Worm (Caenorhabditis elegans) whole organism, young adult: ENCODE measurements around the gene ssq-2.

Experiments
- B0019.2 ChIP-seq: fragments of 200-800 bp; sonication (Bioruptor generic); conservative IDR thresholded peaks from 2 replicates; pipeline ENCODE4 v1.3.6; 2022; ENCODE audit warnings: missing genetic modification reagents, missing genetic modification characterization, missing compliant biosample characterization
- B0261.1 ChIP-seq: sonication (generic microtip); optimal IDR thresholded peaks from 2 replicates; lab custom pipeline; 2016; ENCODE audit warnings: mild to moderate bottlenecking, missing genetic modification characterization, moderate library complexity, missing compliant biosample characterization
- F39B2.1 ChIP-seq: fragments of 200-800 bp; sonication (Bioruptor generic); IDR thresholded peaks from 2 replicates; pipeline ENCODE4 v1.3.6; 2022; ENCODE audit warnings: missing genetic modification reagents, missing genetic modification characterization, missing compliant biosample characterization
- F52B5.7 ChIP-seq: sonication (generic microtip); optimal IDR thresholded peaks from 2 replicates; lab custom pipeline; 2016; ENCODE audit warnings: mild to moderate bottlenecking, missing genetic modification characterization, missing compliant biosample characterization
- akir-1 ChIP-seq: fragments of 200-800 bp; sonication (Bioruptor generic); optimal IDR thresholded peaks from 2 replicates; lab custom pipeline; 2018; ENCODE audit warnings: mild to moderate bottlenecking, missing genetic modification characterization, moderate library complexity, missing compliant biosample characterization
- aptf-2 ChIP-seq: fragments of 200-800 bp; sonication (Bioruptor generic); conservative IDR thresholded peaks from 2 replicates; pipeline ENCODE4 v1.3.6; 2022; ENCODE audit warnings: missing genetic modification reagents, missing genetic modification characterization, missing compliant biosample characterization
- aptf-3 ChIP-seq: fragments of 200-800 bp; sonication (Bioruptor generic); IDR thresholded peaks from 2 replicates; pipeline ENCODE4 v1.3.6; 2022; ENCODE audit warnings: missing genetic modification characterization, missing compliant biosample characterization
- attf-3 ChIP-seq: fragments of 200-800 bp; sonication (Bioruptor generic); conservative IDR thresholded peaks from 2 replicates; pipeline ENCODE4 v1.3.6; 2022; ENCODE audit warnings: missing genetic modification reagents, missing genetic modification characterization, missing compliant biosample characterization
- attf-6 ChIP-seq: fragments of 200-800 bp; sonication (Bioruptor generic); IDR thresholded peaks from 2 replicates; pipeline ENCODE4 v1.3.6; 2022; ENCODE audit warnings: missing genetic modification reagents, missing genetic modification characterization, missing compliant biosample characterization
- bed-1 ChIP-seq: fragments of 200-800 bp; sonication (Bioruptor generic); IDR thresholded peaks from 2 replicates; pipeline ENCODE4 v1.3.6; 2022; ENCODE audit warnings: missing genetic modification reagents, missing genetic modification characterization, missing compliant biosample characterization
- ceh-40 ChIP-seq: fragments of 200-800 bp; sonication (Bioruptor generic); IDR thresholded peaks from 2 replicates; pipeline ENCODE4 v1.3.6; 2022; ENCODE audit warnings: missing genetic modification characterization, missing compliant biosample characterization
- dpff-1 ChIP-seq: sonication (generic microtip); optimal IDR thresholded peaks from 2 replicates; lab custom pipeline; 2017; ENCODE audit warnings: mild to moderate bottlenecking, missing genetic modification characterization, missing compliant biosample characterization
- dpl-1 ChIP-seq: fragments of 150-350 bp; optimal IDR thresholded peaks from 2 replicates; lab custom pipeline; 2014; ENCODE audit warnings: missing biosample characterization, missing genetic modification reagents, missing genetic modification characterization
- egl-18 ChIP-seq: fragments of 200-800 bp; sonication (Bioruptor generic); IDR thresholded peaks from 2 replicates; pipeline ENCODE4 v1.3.6; 2022; ENCODE audit warnings: missing genetic modification reagents, missing genetic modification characterization, missing compliant biosample characterization
- egrh-3 ChIP-seq: fragments of 200-800 bp; sonication (Bioruptor generic); IDR thresholded peaks from 2 replicates; pipeline ENCODE4 v1.3.6; 2022; ENCODE audit warnings: missing genetic modification reagents, missing genetic modification characterization, missing compliant biosample characterization
- gei-17 ChIP-seq: fragments of 200-800 bp; sonication (Bioruptor generic); optimal IDR thresholded peaks from 2 replicates; lab custom pipeline; 2018; ENCODE audit warnings: mild to moderate bottlenecking, missing genetic modification characterization, missing compliant biosample characterization
- hrde-1 ChIP-seq: sonication (generic microtip); optimal IDR thresholded peaks from 2 replicates; lab custom pipeline; 2016; ENCODE audit warnings: missing genetic modification characterization, mild to moderate bottlenecking, missing compliant biosample characterization, moderate library complexity, missing genotype, missing genetic modification reagents, borderline replicate concordance
- let-607 ChIP-seq, 2 experiments: fragments of 200-800 bp in 1 of 2; sonication (Bioruptor generic) in 1 of 2; sonication (generic microtip) in 1 of 2; optimal IDR thresholded peaks; 2 replicates each; lab custom pipeline; 2016 to 2018; ENCODE audit warnings: mild to moderate bottlenecking in 2 of 2, missing compliant biosample characterization in 2 of 2, missing genetic modification characterization in 2 of 2, moderate library complexity in 2 of 2, missing genotype in 1 of 2
- lin-26 ChIP-seq: fragments of 200-800 bp; sonication (Bioruptor generic); IDR thresholded peaks from 2 replicates; pipeline ENCODE4 v1.3.6; 2022; ENCODE audit warnings: missing genetic modification reagents, missing genetic modification characterization, missing compliant biosample characterization
- lin-54 ChIP-seq: fragments of 200-800 bp; sonication (Bioruptor generic); optimal IDR thresholded peaks from 2 replicates; lab custom pipeline; 2018; ENCODE audit warnings: mild to moderate bottlenecking, missing genetic modification characterization, missing compliant biosample characterization
- lir-1 ChIP-seq: fragments of 200-800 bp; sonication (Bioruptor generic); conservative IDR thresholded peaks from 2 replicates; pipeline ENCODE4 v1.3.6; 2022; ENCODE audit warnings: missing genetic modification reagents, missing genetic modification characterization, missing compliant biosample characterization
- lsl-1 ChIP-seq: fragments of 200-800 bp; sonication (Bioruptor generic); optimal IDR thresholded peaks from 2 replicates; lab custom pipeline; 2018; ENCODE audit warnings: mild to moderate bottlenecking, missing genetic modification characterization, moderate library complexity, missing compliant biosample characterization
- lsy-27 ChIP-seq: sonication (generic microtip); optimal IDR thresholded peaks from 2 replicates; lab custom pipeline; 2017; ENCODE audit warnings: missing genetic modification characterization, mild to moderate bottlenecking, missing compliant biosample characterization, antibody characterized with exemption, missing genotype, borderline replicate concordance; ENCODE audit not compliant: insufficient read depth
- madf-3 ChIP-seq: fragments of 200-800 bp; sonication (Bioruptor generic); IDR thresholded peaks from 2 replicates; pipeline ENCODE4 v1.3.6; 2022; ENCODE audit warnings: missing genetic modification reagents, missing genetic modification characterization, missing compliant biosample characterization
- mcd-1 ChIP-seq: fragments of 200-800 bp; sonication (Bioruptor generic); IDR thresholded peaks from 2 replicates; pipeline ENCODE4 v1.3.6; 2022; ENCODE audit warnings: missing genetic modification reagents, missing genetic modification characterization, missing compliant biosample characterization
- repo-1 ChIP-seq: sonication (generic microtip); optimal IDR thresholded peaks from 2 replicates; lab custom pipeline; 2017; ENCODE audit warnings: mild to moderate bottlenecking, missing genetic modification characterization, missing compliant biosample characterization
- snpc-1.1 ChIP-seq: sonication (generic microtip); optimal IDR thresholded peaks from 2 replicates; lab custom pipeline; 2017; ENCODE audit warnings: missing genetic modification characterization, mild to moderate bottlenecking, missing compliant biosample characterization, antibody characterized with exemption, moderate library complexity, missing genotype, missing genetic modification reagents; ENCODE audit not compliant: insufficient read depth
- sptf-2 ChIP-seq: fragments of 200-800 bp; sonication (Bioruptor generic); optimal IDR thresholded peaks from 2 replicates; lab custom pipeline; 2018; ENCODE audit warnings: mild to moderate bottlenecking, missing genetic modification characterization, missing compliant biosample characterization
- tbx-9 ChIP-seq: sonication (generic microtip); optimal IDR thresholded peaks from 2 replicates; lab custom pipeline; 2016; ENCODE audit warnings: borderline replicate concordance, missing genetic modification characterization, inconsistent platforms, missing compliant biosample characterization
- unc-130 ChIP-seq: sonication (generic microtip); optimal IDR thresholded peaks from 2 replicates; lab custom pipeline; 2016; ENCODE audit warnings: missing genetic modification reagents, missing genetic modification characterization, missing compliant biosample characterization
- zfh-2 ChIP-seq: fragments of 200-800 bp; sonication (Bioruptor generic); conservative IDR thresholded peaks from 2 replicates; pipeline ENCODE4 v1.3.6; 2022; ENCODE audit warnings: missing genetic modification reagents, missing genetic modification characterization, missing compliant biosample characterization
- ztf-26 ChIP-seq: sonication (generic microtip); optimal IDR thresholded peaks from 2 replicates; lab custom pipeline; 2017; ENCODE audit warnings: missing genetic modification characterization, missing compliant biosample characterization

The ssq-2 gene

DNA sequence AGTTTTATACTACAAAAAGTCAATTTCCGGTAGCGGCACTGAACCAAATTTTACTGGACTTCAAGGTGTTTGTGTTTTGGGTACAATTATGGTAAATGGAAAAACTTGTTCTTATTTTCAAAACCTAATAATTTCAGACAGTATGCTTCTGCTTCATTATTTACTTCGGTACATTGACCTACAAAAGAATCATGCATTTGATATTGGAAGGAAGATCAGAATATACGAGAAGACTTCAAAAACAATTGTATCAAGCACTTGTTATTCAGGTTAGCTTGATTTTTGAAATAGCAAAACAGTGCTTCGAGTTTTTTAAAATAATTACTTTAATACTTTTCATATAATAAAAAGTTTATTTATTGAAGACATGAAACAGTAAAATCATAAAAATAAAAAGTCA lies 2.8 kb upstream of the ssq-2 start:
- TF ChIP-seq bed-1 (GFP tag; lab: Robert Waterston, UW) (no peak), F52B5.7 (tag; lab: Kevin White, UChicago) (no peak), attf-6 (GFP tag; lab: Robert Waterston, UW) (no peak), sptf-2 (no peak)

DNA sequence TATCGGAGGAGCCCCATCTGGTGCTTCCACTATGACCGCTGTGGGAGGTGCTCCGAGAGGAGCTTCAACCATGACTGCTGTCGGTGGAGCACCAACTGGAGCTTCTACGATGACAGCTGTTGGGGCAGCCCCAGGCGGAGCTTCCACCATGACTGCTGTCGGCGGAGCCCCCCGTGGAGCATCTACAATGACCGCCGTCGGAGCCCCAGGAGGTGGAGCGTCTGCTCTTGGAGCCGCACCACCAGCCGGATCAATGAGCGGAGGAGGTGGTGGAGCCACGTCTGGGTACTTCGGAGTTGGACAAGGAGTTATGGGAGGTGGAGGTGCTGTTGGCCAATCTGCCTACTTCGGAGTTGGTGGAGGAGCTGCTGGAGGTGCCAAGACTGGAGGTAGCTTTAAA lies 1.0 kb downstream of the ssq-2 start:
- TF ChIP-seq aptf-3 (GFP tag; lab: Robert Waterston, UW) = no peak
- no peak for TF ChIP-seq gei-17 (GFP tag; lab: Kevin White, UChicago)
- peak; percentile 70 for TF ChIP-seq zfh-2
- no peak for TF ChIP-seq snpc-1.1 (tag; lab: Kevin White, UChicago)
- TF ChIP-seq B0261.1 (tag; lab: Kevin White, UChicago) = no peak
- peak; percentile 86 for TF ChIP-seq egrh-3 (GFP tag; lab: Robert Waterston, UW)

DNA sequence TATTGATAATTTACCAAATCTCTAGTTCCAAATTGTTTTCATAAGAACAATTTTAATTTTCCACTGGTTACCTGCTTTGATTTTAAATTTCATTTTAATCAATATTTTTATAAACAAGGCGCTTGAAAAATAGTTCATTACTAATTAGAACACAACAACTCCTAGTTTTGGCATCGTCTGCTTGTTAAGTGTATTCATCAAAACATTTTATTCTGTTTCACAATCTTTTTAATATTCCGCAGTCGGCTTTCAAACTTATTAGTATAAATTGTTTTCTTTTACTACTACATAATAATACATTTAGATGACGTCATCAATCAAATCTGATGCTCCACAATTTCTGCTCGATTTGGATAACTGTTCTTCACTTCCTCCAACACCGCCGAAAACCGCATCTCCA lies 6.5 kb downstream of the ssq-2 start, which contains the start of gene pes-1:
Gene pes-1 (plus strand): TSS at position 301 of the 400 bp plus-strand sequence.
- no peak for TF ChIP-seq lir-1 (GFP tag; lab: Robert Waterston, UW)
- TF ChIP-seq snpc-1.1 (tag; lab: Kevin White, UChicago) = no peak
- no peak for TF ChIP-seq unc-130 (GFP tag; lab: Kevin White, UChicago)
- no peak for TF ChIP-seq aptf-2 (GFP tag; lab: Robert Waterston, UW)
- TF ChIP-seq madf-3 = no peak
- no peak for TF ChIP-seq repo-1 (tag; lab: Kevin White, UChicago)
- TF ChIP-seq attf-3 (GFP tag; lab: Robert Waterston, UW) = no peak
- TF ChIP-seq lin-54 (GFP tag; lab: Kevin White, UChicago) = no peak
- TF ChIP-seq mcd-1 (GFP tag; lab: Robert Waterston, UW) = no peak
- TF ChIP-seq B0019.2 = no peak
- no peak for TF ChIP-seq dpff-1 (tag; lab: Kevin White, UChicago)
- no peak for TF ChIP-seq akir-1 (GFP tag; lab: Kevin White, UChicago)
- no peak for TF ChIP-seq lsy-27 (tag; lab: Kevin White, UChicago)
- TF ChIP-seq hrde-1 (tag; lab: Kevin White, UChicago) = no peak
- no peak for TF ChIP-seq F39B2.1 (GFP tag; lab: Robert Waterston, UW)
- TF ChIP-seq egl-18 (GFP tag; lab: Robert Waterston, UW) = no peak
- TF ChIP-seq lsl-1 (GFP tag; lab: Kevin White, UChicago) = no peak
- no peak for TF ChIP-seq let-607 (tag; optimal IDR thresholded peaks at IDR 0.05; lab: Kevin White, UChicago)
- no peak for TF ChIP-seq ztf-26 (tag; lab: Kevin White, UChicago)
- no peak for TF ChIP-seq lin-26 (GFP tag; lab: Robert Waterston, UW)

DNA sequence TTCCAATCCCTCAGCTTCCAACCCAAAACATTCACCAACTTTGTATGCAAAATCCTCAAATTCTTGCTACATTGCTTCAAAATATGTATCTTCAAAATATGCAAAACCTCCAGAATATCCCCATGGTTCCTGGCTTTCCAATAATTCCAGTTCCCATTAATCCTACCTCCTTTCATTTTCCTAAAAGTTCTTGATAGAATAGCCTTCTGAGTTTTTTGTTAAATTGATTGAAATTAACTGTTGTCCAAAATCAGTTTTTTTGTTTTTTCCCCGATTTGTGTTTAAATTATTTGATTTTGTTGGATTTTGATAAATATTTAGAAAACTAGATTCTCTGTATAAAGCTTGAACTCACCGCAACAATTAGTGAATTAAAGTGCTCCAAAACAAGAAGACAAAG lies 9.2 kb downstream of the ssq-2 start:
- TF ChIP-seq ceh-40 (GFP tag; lab: Robert Waterston, UW) = no peak
- no peak for TF ChIP-seq dpl-1 (GFP tag; lab: Kevin White, UChicago)
- TF ChIP-seq, all 124 proteins: peak for 0

DNA sequence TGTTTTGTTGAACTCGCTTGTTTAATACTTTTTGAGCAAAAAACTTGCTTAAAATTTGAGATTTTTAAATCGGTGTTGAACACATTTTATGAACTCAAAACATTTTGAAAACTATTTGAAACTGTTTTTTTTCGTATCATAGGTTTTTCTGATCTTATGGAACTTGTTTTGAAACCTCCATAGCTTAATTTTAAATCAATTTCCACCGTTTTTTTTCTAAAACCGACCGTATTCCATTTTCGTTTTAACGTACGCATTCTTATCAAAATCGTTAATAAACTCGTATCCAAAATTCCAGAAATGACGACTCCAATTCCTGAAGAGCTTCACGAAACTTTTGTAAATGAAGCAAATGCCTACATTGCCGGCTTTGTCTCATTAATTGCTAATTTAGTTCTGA lies 12.4 kb downstream of the ssq-2 start, which contains the start of gene srm-2:
Gene srm-2 (plus strand): TSS at position 301 of the 400 bp plus-strand sequence.
- no peak for TF ChIP-seq tbx-9
